Fruit fly (Drosophila melanogaster): ENCODE results near the gene Invadolysin.

Gene Invadolysin

dm6 chr3R:10170356-10170876 is 25.9 kb downstream of the Invadolysin start, which contains the start of gene Best1:
Best1 (minus strand) TSS chr3R:10170487.
- peak; percentile 96 for TF ChIP-seq CG17801 (GFP tag; optimal IDR thresholded peaks at IDR 0.05; ENCODE audit: partially characterized antibody)

dm6 chr3R:10176927-10177511 is 32.6 kb downstream of the Invadolysin start:
- TF ChIP-seq CG17801 (GFP tag; optimal IDR thresholded peaks at IDR 0.05; ENCODE audit: partially characterized antibody): no peak

dm6 chr3R:10185986-10186385 is 41.5 kb downstream of the Invadolysin start:
- no peak for TF ChIP-seq CG17801 (GFP tag; optimal IDR thresholded peaks at IDR 0.05; ENCODE audit: partially characterized antibody)

dm6 chr3R:10189520-10189919 is 45.1 kb downstream of the Invadolysin start, which contains the start of gene CG12814:
CG12814 (minus strand) TSS chr3R:10189603.
- peak; percentile 80 for TF ChIP-seq CG17801 (GFP tag; optimal IDR thresholded peaks at IDR 0.05; ENCODE audit: partially characterized antibody)

- no peak for TF ChIP-seq CG17801 (GFP tag; optimal IDR thresholded peaks at IDR 0.05; ENCODE audit: partially characterized antibody)
Observed at dm6 chr3R:10190084-10190782, 45.8 kb downstream of the Invadolysin start, which contains the start of gene Syn. Syn (plus strand) TSS chr3R:10190689.

- peak; percentile 67 for TF ChIP-seq CG17801 (GFP tag; optimal IDR thresholded peaks at IDR 0.05; ENCODE audit: partially characterized antibody)
Observed at dm6 chr3R:10203554-10203953, 59.1 kb downstream of the Invadolysin start.

dm6 chr3R:10206740-10207139 is 62.3 kb downstream of the Invadolysin start:
- TF ChIP-seq CG17801 (GFP tag; optimal IDR thresholded peaks at IDR 0.05; ENCODE audit: partially characterized antibody): no peak

Measured in ovary, adult (tissue).